Fruit fly (Drosophila melanogaster): Measurements from ENCODE around the gene CG31777.

DNA sequence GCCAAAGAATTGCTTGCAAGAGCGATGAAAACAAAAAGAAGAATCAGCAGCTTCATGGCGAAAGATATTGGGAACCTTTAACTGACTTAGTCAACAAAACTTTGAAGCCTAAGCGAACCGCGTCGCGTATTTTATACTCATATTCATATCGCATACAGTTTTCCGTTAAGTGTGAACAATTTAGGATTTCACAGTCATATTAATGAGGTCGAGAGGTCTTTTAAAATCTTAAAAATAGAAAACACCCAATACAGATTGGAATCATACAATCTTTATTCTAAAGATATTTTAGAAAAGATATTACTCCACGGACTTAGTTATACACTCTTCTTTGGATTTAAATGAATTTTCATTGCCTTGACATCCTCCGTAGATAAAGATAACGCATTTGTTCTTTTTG, 13.1 kb downstream of the CG31777 start, which contains the start of gene Acp24A4:
- TF ChIP-seq h (GFP tag; optimal IDR thresholded peaks at IDR 0.05) (no peak), foxo (GFP tag; optimal IDR thresholded peaks at IDR 0.05) (no peak), psq (GFP tag; optimal IDR thresholded peaks at IDR 0.05) (no peak), rgr (GFP tag; optimal IDR thresholded peaks at IDR 0.05) (no peak), GATAd (GFP tag; optimal IDR thresholded peaks at IDR 0.05) (no peak), dmrt93B (GFP tag; optimal IDR thresholded peaks at IDR 0.05) (no peak), Myc (optimal IDR thresholded peaks at IDR 0.05) (no peak), lola (GFP tag; optimal IDR thresholded peaks at IDR 0.05) (no peak)

Data from whole organism, wandering third instar larva.